Fruit fly (Drosophila melanogaster): Measurements from ENCODE around the gene CG15561.

Gene CG15561

dm6 chr3R:31252093-31252962 is 36.6 kb upstream of the CG15561 start, which contains the start of the genes qless and mRpL32 (continued):
- TF ChIP-seq sc (optimal IDR thresholded peaks at IDR 0.05) (no peak), sc (GFP tag; optimal IDR thresholded peaks at IDR 0.05) (no peak), CG3407 (GFP tag; optimal IDR thresholded peaks at IDR 0.05) (no peak), Sox102F (GFP tag; optimal IDR thresholded peaks at IDR 0.05) (peak; percentile 36), chinmo (GFP tag; IDR thresholded peaks at IDR 0.05; ENCODE audit: partially characterized antibody) (peak; percentile 52; the same call in 1 of the 4 replicates), CG34376 (GFP tag; optimal IDR thresholded peaks at IDR 0.05) (no peak), ewg (GFP tag; optimal IDR thresholded peaks at IDR 0.05) (peak; percentile 19), fu2 (GFP tag; optimal IDR thresholded peaks at IDR 0.05) (peak; percentile 59), CG30020 (tag; optimal IDR thresholded peaks at IDR 0.05) (peak; percentile 15), row (GFP tag; IDR thresholded peaks at IDR 0.05) (peak; percentile 75), CG4360 (GFP tag; IDR thresholded peaks at IDR 0.05) (peak; percentile 47), ham (GFP tag; IDR thresholded peaks at IDR 0.05) (no peak), Opbp (GFP tag; IDR thresholded peaks at IDR 0.05; ENCODE audit: partially characterized antibody) (peak; percentile 24; the same call in 1 of the 3 replicates), CG10209 (GFP tag; optimal IDR thresholded peaks at IDR 0.05) (no peak), CG17802 (tag; optimal IDR thresholded peaks at IDR 0.05) (no peak), disco-r (GFP tag; optimal IDR thresholded peaks at IDR 0.05) (no peak), CG13775 (GFP tag; optimal IDR thresholded peaks at IDR 0.05) (peak; percentile 40), dm (GFP tag; optimal IDR thresholded peaks at IDR 0.05) (peak; percentile 35), Bdp1 (GFP tag; optimal IDR thresholded peaks at IDR 0.05) (peak; percentile 26), tgo (GFP tag; IDR thresholded peaks at IDR 0.05) (peak; percentile 89), CoRest (tag; optimal IDR thresholded peaks at IDR 0.05) (peak; percentile 20), kah (GFP tag; optimal IDR thresholded peaks at IDR 0.05) (no peak), Eip74EF (GFP tag; optimal IDR thresholded peaks at IDR 0.05) (no peak), CrebB (tag; optimal IDR thresholded peaks at IDR 0.05) (no peak), corto (GFP tag; optimal IDR thresholded peaks at IDR 0.05) (no peak), NC2β (GFP tag; optimal IDR thresholded peaks at IDR 0.05) (peak; percentile 25), CG4707 (GFP tag; optimal IDR thresholded peaks at IDR 0.05) (no peak), CG3995 (GFP tag; optimal IDR thresholded peaks at IDR 0.05) (peak; percentile 65), ase (GFP tag; IDR thresholded peaks at IDR 0.05) (peak; percentile 77), klu (GFP tag; IDR thresholded peaks at IDR 0.05) (no peak; the same call in 1 of the 2 replicates), CG1603 (tag; optimal IDR thresholded peaks at IDR 0.05) (peak; percentile 57), Taf1 (GFP tag; IDR thresholded peaks at IDR 0.05) (peak; percentile 79), Abd-B (GFP tag; optimal IDR thresholded peaks at IDR 0.05) (no peak), CG3065 (GFP tag; optimal IDR thresholded peaks at IDR 0.05) (no peak), CG7987 (GFP tag; optimal IDR thresholded peaks at IDR 0.05) (peak; percentile 25), CG8765 (GFP tag; IDR thresholded peaks at IDR 0.05) (peak; percentile 69), ac (GFP tag; optimal IDR thresholded peaks at IDR 0.05) (no peak), p53 (GFP tag; optimal IDR thresholded peaks at IDR 0.05) (no peak), CG9817 (tag; optimal IDR thresholded peaks at IDR 0.05) (peak; percentile 33), aop (GFP tag; IDR thresholded peaks at IDR 0.05) (no peak), dati (GFP tag; IDR thresholded peaks at IDR 0.05) (peak; percentile 70), amos (GFP tag; IDR thresholded peaks at IDR 0.05; ENCODE audit: partially characterized antibody) (peak; percentile 65), otp (GFP tag; IDR thresholded peaks at IDR 0.05) (no peak), en (GFP tag; optimal IDR thresholded peaks at IDR 0.05) (no peak), Poxn (GFP tag; IDR thresholded peaks at IDR 0.05) (no peak), CG12236 (GFP tag; optimal IDR thresholded peaks at IDR 0.05) (no peak), tup (GFP tag; optimal IDR thresholded peaks at IDR 0.05) (no peak), dimm (GFP tag; IDR thresholded peaks at IDR 0.05) (no peak; the same call in 1 of the 2 replicates), salm (tag; optimal IDR thresholded peaks at IDR 0.05) (no peak)
